Worm (Caenorhabditis elegans): ENCODE data around the gene R06F6.14.
A peak's percentile ranks its signal among the peaks of the same experiment; 100 is the strongest.

DNA sequence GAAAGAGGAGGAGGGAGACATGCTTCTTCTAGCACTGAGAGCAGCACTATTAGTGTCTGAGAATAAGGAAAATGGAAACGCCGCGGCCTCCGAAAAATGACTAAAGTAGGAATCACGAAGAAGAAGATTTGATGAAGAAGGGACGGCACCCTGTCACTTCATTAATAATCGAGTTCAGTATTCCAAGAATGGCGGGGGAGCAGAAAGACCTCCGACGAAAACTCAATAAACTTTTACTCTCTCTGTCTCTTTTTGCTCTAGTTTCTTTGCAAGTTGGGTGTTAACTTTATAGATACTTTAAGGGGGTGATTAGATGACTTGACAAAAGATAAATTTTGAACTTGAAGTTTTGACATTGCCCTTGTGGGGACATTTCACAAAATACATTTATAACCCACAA is 39.8 kb upstream of the R06F6.14 start:
- TF ChIP-seq unc-62 (GFP tag; optimal IDR thresholded peaks at IDR 0.05 in 1 of 2) (no peak), unc-62 (tag; optimal IDR thresholded peaks at IDR 0.05) (no peak), nhr-25 (tag; optimal IDR thresholded peaks at IDR 0.05; ENCODE audit: borderline replicate concordance, insufficient read depth) (no peak), aha-1 (tag) (no peak), sdz-12 (GFP tag; optimal IDR thresholded peaks at IDR 0.05) (no peak), snpc-4 (tag; optimal IDR thresholded peaks at IDR 0.05) (no peak), nhr-237 (tag; optimal IDR thresholded peaks at IDR 0.05) (no peak), fkh-10 (GFP tag; optimal IDR thresholded peaks at IDR 0.05) (peak; percentile 83), mep-1 (tag; optimal IDR thresholded peaks at IDR 0.05) (no peak)

Data from whole organism, L4 larva.